Fruit fly (Drosophila melanogaster) whole organism, embryonic: Measurements from ENCODE around the gene CG6195.

Source experiments
- Atf6 ChIP-seq: fragments of 200-800 bp; sonication (Bioruptor generic); IDR thresholded peaks from 2 replicates; pipeline ENCODE4 v1.3.6; 2022; ENCODE audit warnings: missing biosample characterization, missing genetic modification characterization
- Bteb2 ChIP-seq: fragments of 200-800 bp; sonication (Bioruptor generic); optimal IDR thresholded peaks from 2 replicates; lab custom pipeline; 2016; ENCODE audit warnings: missing biosample characterization, missing genetic modification characterization
- CG11504 ChIP-seq: fragments of 200-800 bp; sonication (Bioruptor generic); optimal IDR thresholded peaks from 3 replicates; lab custom pipeline; 2019; ENCODE audit warnings: missing biosample characterization, mild to moderate bottlenecking, missing genetic modification characterization, moderate library complexity
- CG12744 ChIP-seq: fragments of 200-800 bp; sonication (Bioruptor generic); optimal IDR thresholded peaks from 2 replicates; lab custom pipeline; 2016; ENCODE audit warnings: missing biosample characterization, missing genetic modification characterization
- CG15269 ChIP-seq: fragments of 200-800 bp; sonication (Bioruptor generic); optimal IDR thresholded peaks from 2 replicates; lab custom pipeline; 2018; ENCODE audit warnings: missing biosample characterization, mild to moderate bottlenecking, missing genetic modification characterization, moderate library complexity
- CG15696 ChIP-seq: fragments of 200-800 bp; sonication (Bioruptor generic); optimal IDR thresholded peaks from 2 replicates; lab custom pipeline; 2019; ENCODE audit warnings: missing biosample characterization, mild to moderate bottlenecking, missing genetic modification characterization, moderate library complexity
- CG16779 ChIP-seq: fragments of 200-800 bp; sonication (Bioruptor generic); IDR thresholded peaks from 2 replicates; pipeline ENCODE4 v1.3.6; 2022; ENCODE audit warnings: missing biosample characterization, missing genetic modification characterization
- CG17612 ChIP-seq: fragments of 200-800 bp; sonication (Bioruptor generic); IDR thresholded peaks from 2 replicates; pipeline ENCODE4 v1.3.6; 2022; ENCODE audit warnings: missing biosample characterization, missing genetic modification characterization
- CG18262 ChIP-seq: fragments of 200-800 bp; optimal IDR thresholded peaks from 3 replicates; lab custom pipeline; 2019; ENCODE audit warnings: missing biosample characterization, mild to moderate bottlenecking, missing genetic modification characterization, moderate library complexity
- CG30431 ChIP-seq: fragments of 200-800 bp; sonication (Bioruptor generic); optimal IDR thresholded peaks from 2 replicates; lab custom pipeline; 2017; ENCODE audit warnings: missing biosample characterization, missing genetic modification characterization
- CG31224 ChIP-seq: fragments of 200-800 bp; sonication (Bioruptor generic); IDR thresholded peaks from 2 replicates; pipeline ENCODE4 v1.3.6; 2022; ENCODE audit warnings: missing biosample characterization, missing genetic modification characterization
- CG3995 ChIP-seq: fragments of 200-800 bp; sonication (Bioruptor generic); optimal IDR thresholded peaks from 3 replicates; lab custom pipeline; 2016; ENCODE audit warnings: missing biosample characterization, missing genetic modification characterization
- CG6654 ChIP-seq: fragments of 200-800 bp; sonication (Bioruptor generic); optimal IDR thresholded peaks from 2 replicates; lab custom pipeline; 2017; ENCODE audit warnings: missing biosample characterization, mild to moderate bottlenecking, missing genetic modification characterization
- CG6791 ChIP-seq: fragments of 200-800 bp; sonication (Bioruptor generic); IDR thresholded peaks from 3 replicates; pipeline ENCODE4 v1.3.6; 2022; ENCODE audit warnings: missing biosample characterization, missing genetic modification characterization; ENCODE audit not compliant: partially characterized antibody
- CG8281 ChIP-seq: fragments of 200-800 bp; sonication (Bioruptor generic); optimal IDR thresholded peaks from 2 replicates; lab custom pipeline; 2018; ENCODE audit warnings: missing biosample characterization, mild to moderate bottlenecking, missing genetic modification characterization, moderate library complexity
- CHES-1-like ChIP-seq: fragments of 200-800 bp; sonication (Bioruptor generic); optimal IDR thresholded peaks from 2 replicates; lab custom pipeline; 2016; ENCODE audit warnings: missing biosample characterization, missing genetic modification characterization
- CTCF ChIP-seq: fragments of 200-800 bp; sonication (Bioruptor generic); optimal IDR thresholded peaks from 2 replicates; lab custom pipeline; 2017; ENCODE audit warnings: missing biosample characterization, mild to moderate bottlenecking, missing genetic modification characterization, moderate library complexity
- Camta ChIP-seq: fragments of 200-800 bp; sonication (Bioruptor generic); optimal IDR thresholded peaks from 2 replicates; lab custom pipeline; 2016; ENCODE audit warnings: missing biosample characterization, missing genetic modification characterization
- Chrac-16 ChIP-seq: fragments of 200-800 bp; sonication (Bioruptor generic); optimal IDR thresholded peaks from 3 replicates; lab custom pipeline; 2016; ENCODE audit warnings: missing biosample characterization, missing genetic modification characterization
- D19B ChIP-seq: fragments of 200-800 bp; sonication (Bioruptor generic); optimal IDR thresholded peaks from 2 replicates; lab custom pipeline; 2017; ENCODE audit warnings: missing biosample characterization, mild to moderate bottlenecking, missing genetic modification characterization
- Ets65A ChIP-seq: fragments of 200-800 bp; sonication (Bioruptor generic); peaks from one replicate; lab custom pipeline; 2016; ENCODE audit warnings: missing biosample characterization, missing genetic modification characterization
- Lhr ChIP-seq: fragments of 200-800 bp; sonication (Bioruptor generic); optimal IDR thresholded peaks from 3 replicates; lab custom pipeline; 2017; ENCODE audit warnings: mild to moderate bottlenecking, missing biosample characterization, missing genetic modification reagents, missing genetic modification characterization
- Mad ChIP-seq: fragments of 200-800 bp; sonication (Bioruptor generic); optimal IDR thresholded peaks from 2 replicates; lab custom pipeline; 2016; ENCODE audit warnings: missing biosample characterization, missing genetic modification characterization
- Rfx ChIP-seq: fragments of 200-800 bp; sonication (Bioruptor generic); IDR thresholded peaks from 2 replicates; pipeline ENCODE4 v1.3.6; 2022; ENCODE audit warnings: missing biosample characterization, missing genetic modification characterization
- YL-1 ChIP-seq: fragments of 200-800 bp; sonication (Bioruptor generic); optimal IDR thresholded peaks from 3 replicates; lab custom pipeline; 2017; ENCODE audit warnings: missing biosample characterization, mild to moderate bottlenecking, missing genetic modification characterization
- crp ChIP-seq, 2 experiments: fragments of 200-800 bp; sonication (Bioruptor generic); optimal IDR thresholded peaks; 2 replicates in 1 of 2; 3 replicates in 1 of 2; lab custom pipeline; 2017; ENCODE audit warnings: missing biosample characterization in 2 of 2, missing genetic modification characterization in 2 of 2, mild to moderate bottlenecking in 1 of 2, moderate library complexity in 1 of 2
- dpn ChIP-seq, 2 experiments: fragments of 200-800 bp; sonication (Bioruptor generic); optimal IDR thresholded peaks; 3 replicates each; lab custom pipeline; 2016; ENCODE audit warnings: missing biosample characterization in 2 of 2, missing genetic modification characterization in 2 of 2
- fd102C ChIP-seq: fragments of 200-800 bp; sonication (Bioruptor generic); optimal IDR thresholded peaks from 2 replicates; lab custom pipeline; 2018; ENCODE audit warnings: missing biosample characterization, mild to moderate bottlenecking, missing genetic modification characterization, moderate library complexity
- gcm2 ChIP-seq: fragments of 200-800 bp; sonication (Bioruptor generic); optimal IDR thresholded peaks from 2 replicates; lab custom pipeline; 2016; ENCODE audit warnings: missing biosample characterization, missing genetic modification characterization
- gfzf ChIP-seq: fragments of 200-800 bp; sonication (Bioruptor generic); optimal IDR thresholded peaks from 2 replicates; lab custom pipeline; 2016; ENCODE audit warnings: missing biosample characterization, mild to moderate bottlenecking, missing genetic modification characterization, moderate library complexity
- hkb ChIP-seq, 2 experiments: fragments of 200-800 bp in 1 of 2; fragments of >200 bp in 1 of 2; sonication (Bioruptor generic) in 1 of 2; IDR thresholded peaks in 1 of 2; optimal IDR thresholded peaks in 1 of 2; 2 replicates each; pipeline versions ENCODE4 v1.3.6 to Lab custom; 2017 to 2022; ENCODE audit warnings: missing biosample characterization in 1 of 2, missing genetic modification characterization in 1 of 2
- kah ChIP-seq: fragments of 200-800 bp; sonication (Bioruptor generic); optimal IDR thresholded peaks from 2 replicates; lab custom pipeline; 2018; ENCODE audit warnings: missing biosample characterization, mild to moderate bottlenecking, missing genetic modification characterization
- kay ChIP-seq: fragments of 200-800 bp; sonication (Bioruptor generic); optimal IDR thresholded peaks from 2 replicates; lab custom pipeline; 2016; ENCODE audit warnings: missing biosample characterization, missing genetic modification characterization
- onecut ChIP-seq: fragments of 200-800 bp; sonication (Bioruptor generic); IDR thresholded peaks from 2 replicates; pipeline ENCODE4 v1.3.6; 2022; ENCODE audit warnings: missing biosample characterization, missing genetic modification characterization
- pb ChIP-seq: fragments of 200-800 bp; sonication (Bioruptor generic); optimal IDR thresholded peaks from 3 replicates; lab custom pipeline; 2016; ENCODE audit warnings: missing biosample characterization, missing genetic modification characterization
- sob ChIP-seq: fragments of 200-800 bp; sonication (Bioruptor generic); IDR thresholded peaks from 2 replicates; pipeline ENCODE4 v1.3.6; 2022; ENCODE audit warnings: missing biosample characterization, missing genetic modification characterization
- ssp ChIP-seq: fragments of 200-800 bp; sonication (Bioruptor generic); IDR thresholded peaks from 2 replicates; pipeline ENCODE4 v1.3.6; 2022; ENCODE audit warnings: missing biosample characterization, missing genetic modification characterization
- trem ChIP-seq: fragments of 200-800 bp; optimal IDR thresholded peaks from 3 replicates; lab custom pipeline; 2019; ENCODE audit warnings: missing biosample characterization, mild to moderate bottlenecking, missing genetic modification characterization, moderate library complexity

CG6195 gene

dm6 chr3R:19648289-19648916 lies at the start of gene CG6195, which contains the start of gene CG31220 (continued):
- no peak for TF ChIP-seq fd102C
- no peak for TF ChIP-seq CG6654 (GFP tag; lab: Kevin White, UChicago)
- TF ChIP-seq YL-1 (GFP tag; lab: Kevin White, UChicago), result no peak
- peak; percentile 80 to 98 for TF ChIP-seq crp (GFP tag; optimal IDR thresholded peaks at IDR 0.05; lab: Kevin White, UChicago)
- no peak for TF ChIP-seq Mad (GFP tag; lab: Kevin White, UChicago)
- TF ChIP-seq CG18262 (tag; lab: Kevin White, UChicago), result no peak
- peak; percentile 32 for TF ChIP-seq CG3995 (GFP tag; lab: Kevin White, UChicago)
- TF ChIP-seq ssp (GFP tag; lab: Robert Waterston, UW), result 0 out of 2 replicates have a peak, but pooled peaks have one; percentile 22
- 0 out of 2 replicates have a peak, but pooled peaks have one; percentile 14 for TF ChIP-seq Atf6 (GFP tag; lab: Robert Waterston, UW)
- no peak for TF ChIP-seq CG31224 (GFP tag; lab: Robert Waterston, UW)
- TF ChIP-seq Bteb2 (GFP tag; lab: Kevin White, UChicago), result peak; percentile 9
- TF ChIP-seq gcm2 (GFP tag; lab: Kevin White, UChicago), result no peak
- TF ChIP-seq CG6791, result 0 out of 3 replicates have a peak, but pooled peaks have one; percentile 44
- peak; percentile 44 to 49 for TF ChIP-seq dpn (GFP tag; optimal IDR thresholded peaks at IDR 0.05; lab: Kevin White, UChicago)
- TF ChIP-seq Camta (GFP tag; lab: Kevin White, UChicago), result peak; percentile 23
- TF ChIP-seq gfzf, result peak; percentile 48
- no peak for TF ChIP-seq D19B (GFP tag; lab: Kevin White, UChicago)
- no peak for TF ChIP-seq CG15269 (tag; lab: Kevin White, UChicago)
- TF ChIP-seq Rfx, result peak; percentile 45
- TF ChIP-seq CG16779, result no peak
- TF ChIP-seq Chrac-16 (GFP tag; lab: Kevin White, UChicago), result no peak
- TF ChIP-seq hkb (optimal IDR thresholded peaks at IDR 0.05; lab: Kevin White, UChicago), result no peak
- TF ChIP-seq hkb (GFP tag; IDR thresholded peaks at IDR 0.05; lab: Robert Waterston, UW), result peak; percentile 24; the same call in 1 of the 2 replicates
- TF ChIP-seq pb (GFP tag; lab: Kevin White, UChicago), result no peak
- 0 out of 2 replicates have a peak, but pooled peaks have one; percentile 28 for TF ChIP-seq sob (GFP tag; lab: Robert Waterston, UW)
- no peak for TF ChIP-seq trem (tag; lab: Kevin White, UChicago)
- TF ChIP-seq CG12744 (GFP tag; lab: Kevin White, UChicago), result no peak
- TF ChIP-seq CHES-1-like, result no peak
- no peak for TF ChIP-seq CG11504 (tag; lab: Kevin White, UChicago)
- TF ChIP-seq CG17612, result no peak
- TF ChIP-seq CG15696, result no peak
- TF ChIP-seq Lhr, result peak; percentile 40
- no peak for TF ChIP-seq kay (GFP tag; lab: Kevin White, UChicago)
- TF ChIP-seq, all 482 proteins: peak for 132

dm6 chr3R:19682424-19682823 lies 34.2 kb upstream of the CG6195 start:
- TF ChIP-seq CG30431 (GFP tag; lab: Kevin White, UChicago), result no peak
- no peak for TF ChIP-seq kah (GFP tag; lab: Kevin White, UChicago)
- peak; percentile 95 for TF ChIP-seq CG8281

- no peak for TF ChIP-seq Bteb2 (GFP tag; lab: Kevin White, UChicago)
- TF ChIP-seq CTCF (GFP tag; lab: Kevin White, UChicago), result peak; percentile 76
- peak; percentile 68 for TF ChIP-seq Ets65A (GFP tag; lab: Kevin White, UChicago)
- peak; percentile 74 for TF ChIP-seq onecut
Measured at dm6 chr3R:19679832-19680231, 31.6 kb upstream of the CG6195 start.
